Fruit fly (Drosophila melanogaster) whole organism: ENCODE data around the gene CG7276.

ENCODE experiments used
- CG8478 ChIP-seq: fragments of >200 bp; optimal IDR thresholded peaks from 2 replicates; lab custom pipeline; 2018; ENCODE audit warnings: inconsistent platforms
- EcR ChIP-seq, 2 experiments: fragments of >200 bp; optimal IDR thresholded peaks; 2 replicates each; lab custom pipeline; 2017; ENCODE audit warnings: missing biosample characterization in 2 of 2, missing genetic modification characterization in 2 of 2, missing genetic modification reagents in 2 of 2
- pan ChIP-seq: fragments of >200 bp; optimal IDR thresholded peaks from 2 replicates; lab custom pipeline; 2017
- psq ChIP-seq: fragments of >200 bp; optimal IDR thresholded peaks from 2 replicates; lab custom pipeline; 2017
- usp ChIP-seq: fragments of >200 bp; optimal IDR thresholded peaks from 2 replicates; lab custom pipeline; 2017; ENCODE audit warnings: missing biosample characterization, missing genetic modification characterization, mixed read lengths

dm6 chr3L:15504687-15505086 is 6.7 kb downstream of the CG7276 start, which contains the start of gene CG7857:
- TF ChIP-seq EcR (GFP tag; optimal IDR thresholded peaks at IDR 0.05; lab: Kevin White, UChicago): no peak
- no peak for TF ChIP-seq CG8478
- TF ChIP-seq pan (lab: Kevin White, UChicago): no peak
- TF ChIP-seq psq (lab: Kevin White, UChicago): no peak
- TF ChIP-seq usp (GFP tag; lab: Kevin White, UChicago): no peak
